6 worm cellular contexts compared by ENCODE assay signal in the genomic region with DNA sequence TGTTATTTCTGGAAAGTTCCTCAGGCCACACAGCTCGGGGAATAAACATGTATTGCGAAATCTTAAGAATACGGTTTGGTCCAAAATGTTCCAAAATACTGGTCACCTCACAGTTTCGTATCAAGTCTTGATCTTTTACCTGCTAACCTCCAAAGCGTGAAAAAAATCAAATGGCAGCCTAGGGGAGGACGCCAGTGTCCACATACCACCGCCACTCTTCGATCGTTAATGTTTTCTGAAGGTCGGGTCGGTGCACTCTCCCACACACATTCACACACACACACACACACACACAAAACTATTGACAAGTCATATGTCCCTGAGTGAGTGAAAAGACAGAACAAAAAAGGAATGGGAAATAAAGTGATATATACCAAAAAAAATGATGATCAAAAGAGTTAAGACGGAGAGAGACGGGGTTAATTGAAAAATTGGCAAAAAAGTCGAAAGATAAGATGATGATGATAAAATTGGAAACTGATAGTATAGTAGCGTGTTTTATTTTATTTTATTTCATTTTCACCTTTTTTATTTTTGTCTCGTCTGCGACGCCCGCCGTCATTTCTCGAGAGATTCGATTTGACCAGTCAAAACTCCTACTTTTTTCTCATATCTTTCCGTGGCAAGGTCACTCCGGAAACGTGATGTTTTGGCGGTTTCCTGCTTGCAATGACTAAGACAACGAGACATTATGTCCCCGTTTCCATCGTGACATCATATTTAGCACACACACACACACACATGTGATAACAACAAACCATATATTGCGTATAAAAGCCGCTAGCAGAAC.
TF ChIP-seq lines count a peak whose summit lies in the region.

Gene Y15E3A.5, plus strand, starts transcription at position 752 of the 790 bp plus-strand sequence.

TF ChIP-seq in whole organism, L1 larva, 84 proteins besides CTCF, POLR2A, EP300 and RAD21 (continues in another document):
- TF ChIP-seq mab-9 (GFP tag; IDR thresholded peaks at IDR 0.05; lab: Robert Waterston, UW) (no peak), unc-86 (tag; optimal IDR thresholded peaks at IDR 0.05; lab: Kevin White, UChicago) (no peak), lin-13 (GFP tag; optimal IDR thresholded peaks at IDR 0.05; lab: Kevin White, UChicago) (peak; percentile 13), ceh-8 (GFP tag; optimal IDR thresholded peaks at IDR 0.05; lab: Kevin White, UChicago) (no peak), fkh-8 (tag; optimal IDR thresholded peaks at IDR 0.05; lab: Kevin White, UChicago) (no peak), ces-1 (GFP tag; optimal IDR thresholded peaks at IDR 0.05; lab: Kevin White, UChicago) (no peak), ceh-88 (GFP tag; IDR thresholded peaks at IDR 0.05; lab: Robert Waterston, UW) (no peak), pax-3 (tag; optimal IDR thresholded peaks at IDR 0.05; lab: Kevin White, UChicago) (no peak), lin-35 (GFP tag; optimal IDR thresholded peaks at IDR 0.05; lab: Kevin White, UChicago) (peak; percentile 28 to 75), snpc-4 (tag; optimal IDR thresholded peaks at IDR 0.05; lab: Kevin White, UChicago) (no peak), fkh-10 (GFP tag; optimal IDR thresholded peaks at IDR 0.05; lab: Kevin White, UChicago) (no peak), egl-27 (tag; optimal IDR thresholded peaks at IDR 0.05; lab: Kevin White, UChicago) (peak in 1 of 2 experiments; percentile 18), nhr-19 (GFP tag; conservative IDR thresholded peaks at IDR 0.05; lab: Robert Waterston, UW) (peak; percentile 49), ztf-11 (tag; optimal IDR thresholded peaks at IDR 0.05; lab: Kevin White, UChicago) (no peak)

TF ChIP-seq in whole organism, L2 larva, 48 proteins besides CTCF, POLR2A, EP300 and RAD21 (continues in another document):
- peak; percentile 50 for TF ChIP-seq nhr-6 (tag; optimal IDR thresholded peaks at IDR 0.05; lab: Kevin White, UChicago)
- no peak for TF ChIP-seq lin-11 (tag; optimal IDR thresholded peaks at IDR 0.05; lab: Kevin White, UChicago)
- peak; percentile 65 for TF ChIP-seq F13H6.1 (tag; optimal IDR thresholded peaks at IDR 0.05; lab: Kevin White, UChicago)
- peak; percentile 55 for TF ChIP-seq ztf-4 (tag; optimal IDR thresholded peaks at IDR 0.05; lab: Kevin White, UChicago)
- no peak for TF ChIP-seq snpc-4 (tag; optimal IDR thresholded peaks at IDR 0.05; lab: Kevin White, UChicago)
- TF ChIP-seq mbf-1 (tag; optimal IDR thresholded peaks at IDR 0.05; lab: Kevin White, UChicago) = no peak
- TF ChIP-seq alr-1 (tag; optimal IDR thresholded peaks at IDR 0.05; lab: Kevin White, UChicago) = no peak
- no peak for TF ChIP-seq unc-39 (tag; optimal IDR thresholded peaks at IDR 0.05; lab: Kevin White, UChicago)
- no peak for TF ChIP-seq R02D3.7 (tag; optimal IDR thresholded peaks at IDR 0.05; lab: Kevin White, UChicago)
- TF ChIP-seq lsy-2 (tag; optimal IDR thresholded peaks at IDR 0.05; lab: Kevin White, UChicago) = no peak
- no peak for TF ChIP-seq ceh-16 (tag; optimal IDR thresholded peaks at IDR 0.05; lab: Kevin White, UChicago)
- TF ChIP-seq ztf-11 (tag; optimal IDR thresholded peaks at IDR 0.05; lab: Kevin White, UChicago) = no peak
- no peak for TF ChIP-seq aly-2 (tag; optimal IDR thresholded peaks at IDR 0.05; lab: Kevin White, UChicago)
- TF ChIP-seq nhr-23 (tag; optimal IDR thresholded peaks at IDR 0.05; lab: Kevin White, UChicago) = no peak
- TF ChIP-seq C34F6.9 (tag; optimal IDR thresholded peaks at IDR 0.05; lab: Kevin White, UChicago) = peak; percentile 50

TF ChIP-seq in whole organism, L3 larva, 47 proteins besides CTCF, POLR2A, EP300 and RAD21 (continues in another document):
- no peak for TF ChIP-seq eor-1 (tag; optimal IDR thresholded peaks at IDR 0.05; lab: Kevin White, UChicago)
- TF ChIP-seq nhr-11 (tag; optimal IDR thresholded peaks at IDR 0.05; lab: Kevin White, UChicago) = no peak
- TF ChIP-seq hmg-11 (tag; optimal IDR thresholded peaks at IDR 0.05; lab: Kevin White, UChicago) = no peak
- peak; percentile 73 for TF ChIP-seq egl-27 (tag; optimal IDR thresholded peaks at IDR 0.05; lab: Kevin White, UChicago)
- TF ChIP-seq pha-4 (tag; optimal IDR thresholded peaks at IDR 0.05; lab: Kevin White, UChicago) = peak; percentile 96
- TF ChIP-seq elt-3 (tag; optimal IDR thresholded peaks at IDR 0.05; lab: Kevin White, UChicago) = no peak
- TF ChIP-seq fkh-2 (tag; optimal IDR thresholded peaks at IDR 0.05; lab: Kevin White, UChicago) = no peak
- TF ChIP-seq ZK546.5 (tag; optimal IDR thresholded peaks at IDR 0.05; lab: Kevin White, UChicago) = no peak
- TF ChIP-seq jun-1 (tag; optimal IDR thresholded peaks at IDR 0.05; lab: Kevin White, UChicago) = peak; percentile 63
- no peak for TF ChIP-seq snpc-4 (tag; optimal IDR thresholded peaks at IDR 0.05; lab: Kevin White, UChicago)
- TF ChIP-seq lin-15B (tag; optimal IDR thresholded peaks at IDR 0.05; lab: Kevin White, UChicago) = no peak
- no peak for TF ChIP-seq fkh-10 (GFP tag; optimal IDR thresholded peaks at IDR 0.05; lab: Kevin White, UChicago)
- TF ChIP-seq ceh-9 (tag; optimal IDR thresholded peaks at IDR 0.05; lab: Kevin White, UChicago) = no peak
- TF ChIP-seq elt-2 (tag; optimal IDR thresholded peaks at IDR 0.05; lab: Kevin White, UChicago) = peak; percentile 88
- no peak for TF ChIP-seq fos-1 (tag; optimal IDR thresholded peaks at IDR 0.05; lab: Kevin White, UChicago)

TF ChIP-seq in whole organism, L4 larva, 104 proteins besides CTCF, POLR2A, EP300 and RAD21 (continues in another document):
- TF ChIP-seq Y5F2A.4 (GFP tag; optimal IDR thresholded peaks at IDR 0.05; lab: Kevin White, UChicago) = no peak
- TF ChIP-seq ceh-44 (GFP tag; IDR thresholded peaks at IDR 0.05; lab: Robert Waterston, UW) = no peak
- TF ChIP-seq daf-19 (GFP tag; conservative IDR thresholded peaks at IDR 0.05; lab: Robert Waterston, UW) = no peak
- no peak for TF ChIP-seq daf-12 (tag; optimal IDR thresholded peaks at IDR 0.05; lab: Kevin White, UChicago)
- no peak for TF ChIP-seq Y105C5A.15 (GFP tag; IDR thresholded peaks at IDR 0.05; lab: Robert Waterston, UW)
- no peak for TF ChIP-seq nhr-42 (GFP tag; IDR thresholded peaks at IDR 0.05; lab: Robert Waterston, UW)
- no peak for TF ChIP-seq dmd-9 (GFP tag; IDR thresholded peaks at IDR 0.05; lab: Robert Waterston, UW)
- TF ChIP-seq dmd-6 (GFP tag; IDR thresholded peaks at IDR 0.05; lab: Robert Waterston, UW) = peak; percentile 59
- TF ChIP-seq lin-13 (GFP tag; optimal IDR thresholded peaks at IDR 0.05; lab: Kevin White, UChicago) = no peak
- no peak for TF ChIP-seq vab-7 (GFP tag; IDR thresholded peaks at IDR 0.05; lab: Robert Waterston, UW)
- no peak for TF ChIP-seq madf-9 (GFP tag; conservative IDR thresholded peaks at IDR 0.05; lab: Robert Waterston, UW)
- no peak for TF ChIP-seq ctbp-1 (GFP tag; IDR thresholded peaks at IDR 0.05; lab: Robert Waterston, UW)
- no peak for TF ChIP-seq aly-2 (tag; optimal IDR thresholded peaks at IDR 0.05; lab: Kevin White, UChicago)
- TF ChIP-seq arid-1 (GFP tag; conservative IDR thresholded peaks at IDR 0.05; lab: Robert Waterston, UW) = no peak
- no peak for TF ChIP-seq hmg-1.1 (GFP tag; IDR thresholded peaks at IDR 0.05; lab: Robert Waterston, UW)
- TF ChIP-seq nhr-77 (tag; optimal IDR thresholded peaks at IDR 0.05; lab: Kevin White, UChicago) = peak; percentile 62

TF ChIP-seq in whole organism, late embryonic, 69 proteins besides CTCF, POLR2A, EP300 and RAD21:
- TF ChIP-seq madf-2 (tag; optimal IDR thresholded peaks at IDR 0.05; lab: Kevin White, UChicago) (no peak), ceh-18 (tag; optimal IDR thresholded peaks at IDR 0.05; lab: Kevin White, UChicago) (no peak), elt-2 (tag; optimal IDR thresholded peaks at IDR 0.05; lab: Kevin White, UChicago) (peak; percentile 66), dmd-4 (tag; optimal IDR thresholded peaks at IDR 0.05; lab: Kevin White, UChicago; ENCODE audit: borderline replicate concordance) (no peak), ceh-45 (GFP tag; IDR thresholded peaks at IDR 0.05; lab: Robert Waterston, UW) (no peak), che-1 (tag; optimal IDR thresholded peaks at IDR 0.05; lab: Kevin White, UChicago) (no peak), pha-2 (tag; optimal IDR thresholded peaks at IDR 0.05; lab: Kevin White, UChicago) (no peak)

TF ChIP-seq in whole organism, young adult, 124 proteins besides CTCF, POLR2A, EP300 and RAD21 (continues in another document):
- TF ChIP-seq let-607 (tag; optimal IDR thresholded peaks at IDR 0.05; lab: Kevin White, UChicago) = peak in 1 of 2 experiments; percentile 16
- TF ChIP-seq snpc-3.4 (tag; optimal IDR thresholded peaks at IDR 0.05; lab: Kevin White, UChicago) = no peak
- TF ChIP-seq B0336.3 (GFP tag; IDR thresholded peaks at IDR 0.05; lab: Robert Waterston, UW) = no peak
- TF ChIP-seq mes-4 (tag; optimal IDR thresholded peaks at IDR 0.05; lab: Kevin White, UChicago) = no peak
- TF ChIP-seq F57C9.4 (tag; optimal IDR thresholded peaks at IDR 0.05; lab: Kevin White, UChicago) = no peak
- no peak for TF ChIP-seq pha-4 (tag; optimal IDR thresholded peaks at IDR 0.05; lab: Kevin White, UChicago)
- TF ChIP-seq chd-7 (tag; optimal IDR thresholded peaks at IDR 0.05; lab: Kevin White, UChicago) = no peak
- TF ChIP-seq attf-5 (GFP tag; optimal IDR thresholded peaks at IDR 0.05; lab: Kevin White, UChicago) = peak; percentile 3
- no peak for TF ChIP-seq ceh-100 (GFP tag; IDR thresholded peaks at IDR 0.05; lab: Robert Waterston, UW)
- TF ChIP-seq aptf-2 (GFP tag; conservative IDR thresholded peaks at IDR 0.05; lab: Robert Waterston, UW) = no peak
- TF ChIP-seq nfya-1 (tag; optimal IDR thresholded peaks at IDR 0.05; lab: Kevin White, UChicago; ENCODE audit: borderline replicate concordance, insufficient read depth) = no peak
- no peak for TF ChIP-seq ceh-79 (tag; optimal IDR thresholded peaks at IDR 0.05; lab: Kevin White, UChicago)
- peak; percentile 26 for TF ChIP-seq tbp1 (GFP tag; optimal IDR thresholded peaks at IDR 0.05; lab: Kevin White, UChicago)
- TF ChIP-seq nhr-80 (tag; optimal IDR thresholded peaks at IDR 0.05; lab: Kevin White, UChicago) = peak; percentile 83
- no peak for TF ChIP-seq dpl-1 (GFP tag; optimal IDR thresholded peaks at IDR 0.05; lab: Kevin White, UChicago)
- no peak for TF ChIP-seq hlh-12 (tag; optimal IDR thresholded peaks at IDR 0.05; lab: Kevin White, UChicago)
- TF ChIP-seq snpc-4 (GFP tag; optimal IDR thresholded peaks at IDR 0.05; lab: Kevin White, UChicago) = no peak
- peak in 1 of 4 experiments; percentile 24 for TF ChIP-seq snpc-4 (tag; optimal IDR thresholded peaks at IDR 0.05; lab: Kevin White, UChicago)
- peak; percentile 82 for TF ChIP-seq cebp-1 (GFP tag; IDR thresholded peaks at IDR 0.05; lab: Robert Waterston, UW)
- peak; percentile 93 for TF ChIP-seq cebp-1 (tag; optimal IDR thresholded peaks at IDR 0.05; lab: Kevin White, UChicago)
- TF ChIP-seq ztf-22 (GFP tag; optimal IDR thresholded peaks at IDR 0.05; lab: Kevin White, UChicago) = no peak
- TF ChIP-seq nhr-120 (GFP tag; IDR thresholded peaks at IDR 0.05; lab: Robert Waterston, UW) = no peak
- TF ChIP-seq ceh-27 (GFP tag; optimal IDR thresholded peaks at IDR 0.05; lab: Kevin White, UChicago) = peak; percentile 38
- TF ChIP-seq mel-28 (tag; optimal IDR thresholded peaks at IDR 0.05; lab: Kevin White, UChicago; ENCODE audit: borderline replicate concordance) = no peak
- peak; percentile 55 for TF ChIP-seq lin-40 (tag; optimal IDR thresholded peaks at IDR 0.05; lab: Kevin White, UChicago)
- TF ChIP-seq hlh-26 (GFP tag; conservative IDR thresholded peaks at IDR 0.05; lab: Robert Waterston, UW) = no peak
